4 worm cellular contexts compared by ENCODE assay signal in genomic region chrV:5477719-5478118, ce11.
A peak's percentile ranks its signal among the peaks of the same experiment; 100 is the strongest.
TF ChIP-seq lines count a peak whose summit lies in the region.

No protein-coding gene starts in this region.

TF ChIP-seq in whole organism, L1 larva, 84 proteins besides CTCF, POLR2A, EP300 and RAD21:
- TF ChIP-seq aha-1 (tag; optimal IDR thresholded peaks at IDR 0.05; lab: Kevin White, UChicago): no peak
- peak in 1 of 2 experiments; percentile 52 for TF ChIP-seq lin-35 (GFP tag; optimal IDR thresholded peaks at IDR 0.05; lab: Kevin White, UChicago)
- TF ChIP-seq efl-1 (optimal IDR thresholded peaks at IDR 0.05; lab: Kevin White, UChicago): peak in 1 of 2 experiments; percentile 52
- peak; percentile 59 to 95 for TF ChIP-seq efl-1 (GFP tag; optimal IDR thresholded peaks at IDR 0.05 in 1 of 2; lab: Kevin White, UChicago)
- TF ChIP-seq dpl-1 (GFP tag; optimal IDR thresholded peaks at IDR 0.05; lab: Kevin White, UChicago): peak in 2 of 3 experiments; percentile 43 to 50

TF ChIP-seq in whole organism, L2 larva, 48 proteins besides CTCF, POLR2A, EP300 and RAD21:
- peak; percentile 20 for TF ChIP-seq unc-55 (GFP tag; optimal IDR thresholded peaks at IDR 0.05; lab: Kevin White, UChicago)
- no peak for TF ChIP-seq nhr-6 (tag; optimal IDR thresholded peaks at IDR 0.05; lab: Kevin White, UChicago)

TF ChIP-seq in whole organism, late embryonic, 69 proteins besides CTCF, POLR2A, EP300 and RAD21:
- no peak for TF ChIP-seq T23F11.4 (GFP tag; optimal IDR thresholded peaks at IDR 0.05; lab: Kevin White, UChicago)
- peak; percentile 29 for TF ChIP-seq ceh-48 (tag; optimal IDR thresholded peaks at IDR 0.05; lab: Kevin White, UChicago)
- no peak for TF ChIP-seq ceh-30 (tag; optimal IDR thresholded peaks at IDR 0.05; lab: Kevin White, UChicago)

TF ChIP-seq in whole organism, midembryonic, 9 proteins besides CTCF, POLR2A, EP300 and RAD21:
- TF ChIP-seq ztf-23 (GFP tag; IDR thresholded peaks at IDR 0.05; lab: Robert Waterston, UW) (no peak), T22C8.4 (GFP tag; IDR thresholded peaks at IDR 0.05; lab: Robert Waterston, UW) (peak; percentile 76), ref-1 (GFP tag; conservative IDR thresholded peaks at IDR 0.05; lab: Robert Waterston, UW) (no peak)
